Worm (Caenorhabditis elegans) whole organism, L1 larva: Measurements from ENCODE around the gene T05C12.9.

Experiments
- C04F5.9 ChIP-seq: sonication (generic microtip); optimal IDR thresholded peaks from 2 replicates; lab custom pipeline; 2016; ENCODE audit warnings: missing genetic modification characterization, missing compliant biosample characterization
- C16A3.4 ChIP-seq: fragments of 150-350 bp; optimal IDR thresholded peaks from 2 replicates; lab custom pipeline; 2014; ENCODE audit warnings: missing biosample characterization, missing genetic modification characterization
- F16B12.6 ChIP-seq: fragments of 150-350 bp; optimal IDR thresholded peaks from 2 replicates; lab custom pipeline; 2014; ENCODE audit warnings: missing biosample characterization, missing genetic modification characterization
- blmp-1 ChIP-seq: fragments of 150-350 bp; optimal IDR thresholded peaks from 2 replicates; lab custom pipeline; 2014; ENCODE audit warnings: missing biosample characterization, missing genetic modification characterization
- ceh-82 ChIP-seq, 3 experiments: fragments of 150-350 bp in 1 of 3; sonication (generic microtip) in 2 of 3; optimal IDR thresholded peaks; 2 replicates each; lab custom pipeline; 2014 to 2017; ENCODE audit warnings: missing biosample characterization in 3 of 3, missing genetic modification characterization in 3 of 3
- ces-1 ChIP-seq: fragments of 150-350 bp; optimal IDR thresholded peaks from 2 replicates; lab custom pipeline; 2014; ENCODE audit warnings: missing biosample characterization, missing genetic modification reagents, missing genetic modification characterization
- dpl-1 ChIP-seq, 3 experiments: fragments of 150-350 bp in 2 of 3; sonication (generic microtip) in 1 of 3; optimal IDR thresholded peaks; 2 replicates each; lab custom pipeline; 2014 to 2017; ENCODE audit warnings: missing biosample characterization in 3 of 3, missing genetic modification characterization in 3 of 3, missing genetic modification reagents in 3 of 3
- efl-1 ChIP-seq, 4 experiments: fragments of 150-350 bp; optimal IDR thresholded peaks in 3 of 4; peaks in 1 of 4; 1 replicate in 1 of 4; 2 replicates in 3 of 4; lab custom pipeline; 2014; ENCODE audit warnings: missing biosample characterization in 2 of 4, missing genetic modification characterization in 2 of 4, missing genetic modification reagents in 2 of 4
- efl-3 ChIP-seq: fragments of 200-800 bp; sonication (Bioruptor generic); optimal IDR thresholded peaks from 2 replicates; lab custom pipeline; 2018; ENCODE audit warnings: mild to moderate bottlenecking, missing genetic modification characterization, missing compliant biosample characterization
- egl-27 ChIP-seq, 2 experiments: fragments of 150-350 bp in 1 of 2; sonication (generic microtip); optimal IDR thresholded peaks; 3 replicates each; lab custom pipeline; 2017 to 2018; ENCODE audit warnings: missing biosample characterization in 2 of 2, missing genetic modification characterization in 2 of 2, missing genetic modification reagents in 2 of 2
- elt-2 ChIP-seq: sonication (generic microtip); optimal IDR thresholded peaks from 2 replicates; lab custom pipeline; 2016; ENCODE audit warnings: missing genetic modification characterization, mild to moderate bottlenecking, inconsistent platforms, missing compliant biosample characterization, missing genetic modification reagents
- elt-3 ChIP-seq, 6 experiments: fragments of 150-350 bp in 1 of 6; sonication (generic microtip); optimal IDR thresholded peaks; 2 replicates each; lab custom pipeline; 2017 to 2018; ENCODE audit warnings: missing biosample characterization in 6 of 6, missing genetic modification characterization in 6 of 6, inconsistent platforms in 1 of 6
- ets-5 ChIP-seq: fragments of 200-800 bp; sonication (Bioruptor generic); IDR thresholded peaks from 2 replicates; pipeline ENCODE4 v1.3.6; 2022; ENCODE audit warnings: missing genetic modification characterization, missing compliant biosample characterization
- fos-1 ChIP-seq: fragments of 150-350 bp; optimal IDR thresholded peaks from 2 replicates; lab custom pipeline; 2014; ENCODE audit warnings: missing biosample characterization, missing genetic modification characterization
- lin-14 ChIP-seq: fragments of 200-800 bp; sonication (Bioruptor generic); optimal IDR thresholded peaks from 2 replicates; lab custom pipeline; 2018; ENCODE audit warnings: mild to moderate bottlenecking, missing genetic modification characterization, moderate library complexity, missing compliant biosample characterization
- lin-35 ChIP-seq, 2 experiments: fragments of 150-350 bp; optimal IDR thresholded peaks; 2 replicates each; lab custom pipeline; 2014; ENCODE audit warnings: missing biosample characterization in 2 of 2, missing genetic modification characterization in 2 of 2, missing genetic modification reagents in 2 of 2
- lin-39 ChIP-seq: fragments of 150-350 bp; optimal IDR thresholded peaks from 2 replicates; lab custom pipeline; 2014; ENCODE audit warnings: missing biosample characterization, missing genetic modification reagents, missing genetic modification characterization
- lir-3 ChIP-seq: sonication (generic microtip); optimal IDR thresholded peaks from 2 replicates; lab custom pipeline; 2016; ENCODE audit warnings: mild to moderate bottlenecking, missing genetic modification characterization, moderate library complexity, missing compliant biosample characterization; ENCODE audit not compliant: poor library complexity
- mab-9 ChIP-seq: fragments of 200-800 bp; sonication (Bioruptor generic); IDR thresholded peaks from 2 replicates; pipeline ENCODE4 v1.3.6; 2022; ENCODE audit warnings: missing genetic modification reagents, missing genetic modification characterization, missing compliant biosample characterization
- mef-2 ChIP-seq: fragments of 150-350 bp; optimal IDR thresholded peaks from 2 replicates; lab custom pipeline; 2014; ENCODE audit warnings: missing biosample characterization, missing genetic modification characterization
- nhr-11 ChIP-seq: fragments of 150-350 bp; optimal IDR thresholded peaks from 2 replicates; lab custom pipeline; 2014; ENCODE audit warnings: missing biosample characterization, missing genetic modification characterization
- nhr-71 ChIP-seq: sonication (generic microtip); optimal IDR thresholded peaks from 2 replicates; lab custom pipeline; 2016; ENCODE audit warnings: mild to moderate bottlenecking, missing genetic modification characterization, moderate library complexity, missing compliant biosample characterization
- nhr-76 ChIP-seq: sonication (generic microtip); optimal IDR thresholded peaks from 2 replicates; lab custom pipeline; 2017; ENCODE audit warnings: missing biosample characterization, missing genetic modification characterization
- nhr-85 ChIP-seq: sonication (generic microtip); peaks from one replicate; lab custom pipeline; 2016; ENCODE audit warnings: missing genetic modification characterization, inconsistent platforms, missing compliant biosample characterization
- pqm-1 ChIP-seq: sonication (generic microtip); optimal IDR thresholded peaks from 3 replicates; lab custom pipeline; 2017; ENCODE audit warnings: missing biosample characterization, missing genetic modification characterization
- rnt-1 ChIP-seq: sonication (generic microtip); optimal IDR thresholded peaks from 2 replicates; lab custom pipeline; 2016; ENCODE audit warnings: mild to moderate bottlenecking, missing genetic modification characterization, moderate library complexity, missing compliant biosample characterization
- snpc-4 ChIP-seq: fragments of 150-350 bp; optimal IDR thresholded peaks from 2 replicates; lab custom pipeline; 2014; ENCODE audit warnings: missing biosample characterization, missing genetic modification characterization
- sup-37 ChIP-seq: fragments of 200-800 bp; sonication (Bioruptor generic); optimal IDR thresholded peaks from 2 replicates; lab custom pipeline; 2018; ENCODE audit warnings: mild to moderate bottlenecking, missing genetic modification characterization, missing compliant biosample characterization
- unc-130 ChIP-seq: fragments of 150-350 bp; optimal IDR thresholded peaks from 2 replicates; lab custom pipeline; 2017; ENCODE audit warnings: missing biosample characterization, missing genetic modification characterization, inconsistent platforms
- unc-30 ChIP-seq: sonication (generic microtip); optimal IDR thresholded peaks from 2 replicates; lab custom pipeline; 2017; ENCODE audit warnings: missing biosample characterization, missing genetic modification characterization
- unc-62 ChIP-seq: fragments of 150-350 bp; optimal IDR thresholded peaks from 2 replicates; lab custom pipeline; 2014; ENCODE audit warnings: missing biosample characterization, missing genetic modification reagents, missing genetic modification characterization
- vab-15 ChIP-seq: sonication (generic microtip); optimal IDR thresholded peaks from 2 replicates; lab custom pipeline; 2017; ENCODE audit warnings: missing genotype, mild to moderate bottlenecking, missing genetic modification characterization, missing compliant biosample characterization
- zip-4 ChIP-seq: fragments of 200-800 bp; sonication (Bioruptor generic); optimal IDR thresholded peaks from 2 replicates; lab custom pipeline; 2018; ENCODE audit warnings: mild to moderate bottlenecking, missing genetic modification characterization, moderate library complexity, missing compliant biosample characterization
- ztf-11 ChIP-seq, 2 experiments: sonication (generic microtip); optimal IDR thresholded peaks; 2 replicates each; lab custom pipeline; 2016 to 2017; ENCODE audit warnings: missing genetic modification characterization in 2 of 2, missing biosample characterization in 1 of 2, missing compliant biosample characterization in 1 of 2

T05C12.9 gene

ce11 chrII:8209476-8209875 lies 16.4 kb upstream of the T05C12.9 start, which contains the start of gene M110.8:
Gene M110.8, minus strand, starts transcription at chrII:8209576.
- no peak for TF ChIP-seq nhr-71 (tag; lab: Kevin White, UChicago)
- no peak for TF ChIP-seq dpl-1 (GFP tag; optimal IDR thresholded peaks at IDR 0.05; lab: Kevin White, UChicago)
- no peak for TF ChIP-seq C04F5.9
- TF ChIP-seq mef-2, result no peak

ce11 chrII:8205612-8206011 lies 12.6 kb upstream of the T05C12.9 start:
- TF ChIP-seq zip-4 (GFP tag; lab: Kevin White, UChicago) (no peak), unc-30 (tag; lab: Kevin White, UChicago) (no peak), ceh-82 (tag; optimal IDR thresholded peaks at IDR 0.05; lab: Kevin White, UChicago) (no peak), efl-1 (optimal IDR thresholded peaks at IDR 0.05; lab: Kevin White, UChicago) (no peak), efl-1 (GFP tag; optimal IDR thresholded peaks at IDR 0.05 in 1 of 2; lab: Kevin White, UChicago) (peak in 1 of 2 experiments; percentile 79), elt-2 (tag; lab: Kevin White, UChicago) (peak; percentile 30), snpc-4 (tag; lab: Kevin White, UChicago) (no peak)

ce11 chrII:8204039-8204438 lies 11.0 kb upstream of the T05C12.9 start, which contains the start of gene col-76:
Gene col-76, plus strand, starts transcription at chrII:8204339.
- TF ChIP-seq elt-3 (tag; optimal IDR thresholded peaks at IDR 0.05; lab: Kevin White, UChicago), result no peak
- TF ChIP-seq ces-1 (GFP tag; lab: Kevin White, UChicago), result no peak
- no peak for TF ChIP-seq unc-130 (tag; lab: Kevin White, UChicago)
- TF ChIP-seq nhr-11 (tag; lab: Kevin White, UChicago), result no peak
- no peak for TF ChIP-seq ztf-11 (tag; optimal IDR thresholded peaks at IDR 0.05; lab: Kevin White, UChicago)
- TF ChIP-seq pqm-1 (tag; lab: Kevin White, UChicago), result no peak
- no peak for TF ChIP-seq lin-39 (tag; lab: Kevin White, UChicago)
- TF ChIP-seq sup-37 (GFP tag; lab: Kevin White, UChicago), result no peak
- no peak for TF ChIP-seq egl-27 (tag; optimal IDR thresholded peaks at IDR 0.05; lab: Kevin White, UChicago)
- TF ChIP-seq, all 84 proteins: peak for 0

ce11 chrII:8199803-8200202 lies 6.8 kb upstream of the T05C12.9 start:
- TF ChIP-seq lin-39 (tag; lab: Kevin White, UChicago) (no peak), vab-15 (no peak), nhr-76 (tag; lab: Kevin White, UChicago) (no peak), unc-130 (tag; lab: Kevin White, UChicago) (no peak), ets-5 (GFP tag; lab: Robert Waterston, UW) (no peak), fos-1 (tag; lab: Kevin White, UChicago) (no peak), sup-37 (GFP tag; lab: Kevin White, UChicago) (no peak), C16A3.4 (tag; lab: Kevin White, UChicago) (no peak), unc-62 (GFP tag; lab: Kevin White, UChicago) (no peak), rnt-1 (no peak), blmp-1 (tag; lab: Kevin White, UChicago) (peak; percentile 100), F16B12.6 (no peak), lin-35 (GFP tag; optimal IDR thresholded peaks at IDR 0.05; lab: Kevin White, UChicago) (no peak), lin-14 (GFP tag; lab: Kevin White, UChicago) (peak; percentile 34), nhr-85 (tag; lab: Kevin White, UChicago) (peak; percentile 30), elt-2 (tag; lab: Kevin White, UChicago) (no peak), dpl-1 (GFP tag; optimal IDR thresholded peaks at IDR 0.05; lab: Kevin White, UChicago) (no peak), efl-3 (GFP tag; lab: Kevin White, UChicago) (no peak), lir-3 (no peak), elt-3 (tag; optimal IDR thresholded peaks at IDR 0.05; lab: Kevin White, UChicago) (peak in 1 of 6 experiments; percentile 27), mab-9 (GFP tag; lab: Robert Waterston, UW) (no peak)
- TF ChIP-seq, all 84 proteins: peak for 4
